Worm (Caenorhabditis elegans) whole organism, L3 larva: ENCODE results near the gene srz-60.

Experiments
- ZK546.5 ChIP-seq: sonication (generic microtip); optimal IDR thresholded peaks from 2 replicates; lab custom pipeline; 2017; ENCODE audit warnings: missing biosample characterization, missing genetic modification characterization
- aly-2 ChIP-seq: fragments of 150-350 bp; optimal IDR thresholded peaks from 2 replicates; lab custom pipeline; 2014; ENCODE audit warnings: missing biosample characterization, missing genetic modification characterization
- ama-1 ChIP-seq: fragments of 150-350 bp; optimal IDR thresholded peaks from 2 replicates; lab custom pipeline; 2018
- ceh-16 ChIP-seq: sonication (generic microtip); optimal IDR thresholded peaks from 2 replicates; lab custom pipeline; 2017; ENCODE audit warnings: missing biosample characterization, missing genetic modification characterization
- ceh-28 ChIP-seq: fragments of 150-350 bp; optimal IDR thresholded peaks from 2 replicates; lab custom pipeline; 2014; ENCODE audit warnings: missing biosample characterization, missing genetic modification reagents, missing genetic modification characterization
- ceh-82 ChIP-seq: fragments of 150-350 bp; optimal IDR thresholded peaks from 2 replicates; lab custom pipeline; 2014; ENCODE audit warnings: missing biosample characterization, missing genetic modification characterization
- ceh-9 ChIP-seq: sonication (generic microtip); optimal IDR thresholded peaks from 2 replicates; lab custom pipeline; 2018; ENCODE audit warnings: missing biosample characterization, missing genetic modification characterization
- daf-12 ChIP-seq: fragments of 150-350 bp; optimal IDR thresholded peaks from 2 replicates; lab custom pipeline; 2014; ENCODE audit warnings: missing biosample characterization, missing genetic modification reagents, missing genetic modification characterization
- egl-27 ChIP-seq: sonication (generic microtip); optimal IDR thresholded peaks from 4 replicates; lab custom pipeline; 2017; ENCODE audit warnings: missing biosample characterization, missing genetic modification reagents, missing genetic modification characterization
- egl-5 ChIP-seq: fragments of 150-350 bp; optimal IDR thresholded peaks from 2 replicates; lab custom pipeline; 2017; ENCODE audit warnings: missing biosample characterization, missing genetic modification reagents, missing genetic modification characterization, inconsistent platforms
- elt-1 ChIP-seq: fragments of 150-350 bp; optimal IDR thresholded peaks from 2 replicates; lab custom pipeline; 2014; ENCODE audit warnings: missing biosample characterization, missing genetic modification characterization
- elt-2 ChIP-seq: sonication (generic microtip); optimal IDR thresholded peaks from 2 replicates; lab custom pipeline; 2016; ENCODE audit warnings: missing genetic modification reagents, mild to moderate bottlenecking, missing genetic modification characterization, missing compliant biosample characterization
- elt-3 ChIP-seq, 3 experiments: fragments of 150-350 bp in 1 of 3; sonication (generic microtip) in 2 of 3; optimal IDR thresholded peaks; 2 replicates in 2 of 3; 4 replicates in 1 of 3; lab custom pipeline; 2014 to 2017; ENCODE audit warnings: missing biosample characterization in 3 of 3, missing genetic modification characterization in 3 of 3
- eor-1 ChIP-seq, 2 experiments: fragments of 150-350 bp; optimal IDR thresholded peaks; 2 replicates each; lab custom pipeline; 2014 to 2018; ENCODE audit warnings: missing biosample characterization in 2 of 2, missing genetic modification characterization in 2 of 2
- fkh-2 ChIP-seq: fragments of 150-350 bp; optimal IDR thresholded peaks from 2 replicates; lab custom pipeline; 2014; ENCODE audit warnings: missing biosample characterization, missing genetic modification reagents, missing genetic modification characterization
- fos-1 ChIP-seq: fragments of 150-350 bp; optimal IDR thresholded peaks from 2 replicates; lab custom pipeline; 2014; ENCODE audit warnings: missing biosample characterization, missing genetic modification characterization
- hmg-11 ChIP-seq: sonication (generic microtip); optimal IDR thresholded peaks from 2 replicates; lab custom pipeline; 2016; ENCODE audit warnings: missing genetic modification characterization, missing compliant biosample characterization
- jun-1 ChIP-seq: fragments of 150-350 bp; optimal IDR thresholded peaks from 2 replicates; lab custom pipeline; 2014; ENCODE audit warnings: missing biosample characterization, missing genetic modification reagents, missing genetic modification characterization
- lin-15B ChIP-seq: fragments of 150-350 bp; optimal IDR thresholded peaks from 2 replicates; lab custom pipeline; 2014; ENCODE audit warnings: missing biosample characterization, missing genetic modification characterization
- lin-39 ChIP-seq: fragments of 150-350 bp; optimal IDR thresholded peaks from 2 replicates; lab custom pipeline; 2018; ENCODE audit warnings: missing biosample characterization, missing genetic modification reagents, missing genetic modification characterization
- lsy-12 ChIP-seq: sonication (generic microtip); optimal IDR thresholded peaks from 2 replicates; lab custom pipeline; 2016; ENCODE audit warnings: mild to moderate bottlenecking, missing genetic modification characterization, missing compliant biosample characterization
- mdl-1 ChIP-seq: fragments of 150-350 bp; optimal IDR thresholded peaks from 2 replicates; lab custom pipeline; 2014; ENCODE audit warnings: missing biosample characterization, missing genetic modification characterization
- mml-1 ChIP-seq: fragments of 150-350 bp; sonication (generic microtip); optimal IDR thresholded peaks from 3 replicates; lab custom pipeline; 2014; ENCODE audit warnings: missing biosample characterization, missing genetic modification characterization
- nfya-1 ChIP-seq: sonication (generic microtip); optimal IDR thresholded peaks from 2 replicates; lab custom pipeline; 2017; ENCODE audit warnings: missing genetic modification characterization, mild to moderate bottlenecking, missing compliant biosample characterization, antibody characterized with exemption, moderate library complexity; ENCODE audit not compliant: insufficient read depth
- nhr-12 ChIP-seq: fragments of 150-350 bp; optimal IDR thresholded peaks from 2 replicates; lab custom pipeline; 2014; ENCODE audit warnings: missing biosample characterization, missing genetic modification characterization
- nhr-23 ChIP-seq: fragments of 150-350 bp; optimal IDR thresholded peaks from 2 replicates; lab custom pipeline; 2014; ENCODE audit warnings: missing biosample characterization, missing genetic modification reagents, missing genetic modification characterization
- nhr-25 ChIP-seq: sonication (generic microtip); optimal IDR thresholded peaks from 2 replicates; lab custom pipeline; 2017; ENCODE audit warnings: missing biosample characterization, missing genetic modification characterization
- nhr-28 ChIP-seq: fragments of 150-350 bp; optimal IDR thresholded peaks from 2 replicates; lab custom pipeline; 2014; ENCODE audit warnings: missing biosample characterization, missing genetic modification characterization
- nhr-43 ChIP-seq: sonication (generic microtip); optimal IDR thresholded peaks from 2 replicates; lab custom pipeline; 2016; ENCODE audit warnings: mild to moderate bottlenecking, missing genetic modification characterization, missing compliant biosample characterization; ENCODE audit not compliant: poor library complexity, severe bottlenecking
- nhr-67 ChIP-seq: fragments of 150-350 bp; optimal IDR thresholded peaks from 2 replicates; lab custom pipeline; 2014; ENCODE audit warnings: missing biosample characterization, missing genetic modification characterization
- nhr-76 ChIP-seq: fragments of 150-350 bp; sonication (generic microtip); optimal IDR thresholded peaks from 5 replicates; lab custom pipeline; 2014; ENCODE audit warnings: missing biosample characterization, missing genetic modification characterization
- nhr-77 ChIP-seq: fragments of 150-350 bp; optimal IDR thresholded peaks from 2 replicates; lab custom pipeline; 2014; ENCODE audit warnings: missing biosample characterization, missing genetic modification characterization
- pha-4 ChIP-seq: fragments of 150-350 bp; optimal IDR thresholded peaks from 2 replicates; lab custom pipeline; 2014; ENCODE audit warnings: missing biosample characterization, missing genetic modification reagents, missing genetic modification characterization
- pqm-1 ChIP-seq: fragments of 150-350 bp; optimal IDR thresholded peaks from 2 replicates; lab custom pipeline; 2017; ENCODE audit warnings: missing biosample characterization, missing genetic modification characterization, inconsistent platforms
- sea-2 ChIP-seq: fragments of 150-350 bp; sonication (generic microtip); optimal IDR thresholded peaks from 4 replicates; lab custom pipeline; 2014; ENCODE audit warnings: missing biosample characterization, missing genetic modification reagents, missing genetic modification characterization
- snpc-4 ChIP-seq: fragments of 150-350 bp; optimal IDR thresholded peaks from 2 replicates; lab custom pipeline; 2014; ENCODE audit warnings: missing biosample characterization, missing genetic modification characterization
- tbx-2 ChIP-seq: sonication (generic microtip); optimal IDR thresholded peaks from 2 replicates; lab custom pipeline; 2016; ENCODE audit warnings: mild to moderate bottlenecking, missing genetic modification characterization, missing compliant biosample characterization
- unc-39 ChIP-seq: sonication (generic microtip); optimal IDR thresholded peaks from 4 replicates; lab custom pipeline; 2017; ENCODE audit warnings: missing biosample characterization, missing genetic modification characterization
- zag-1 ChIP-seq: fragments of 150-350 bp; optimal IDR thresholded peaks from 2 replicates; lab custom pipeline; 2014; ENCODE audit warnings: missing biosample characterization, missing genetic modification characterization
- ztf-11 ChIP-seq: fragments of 150-350 bp; optimal IDR thresholded peaks from 2 replicates; lab custom pipeline; 2014; ENCODE audit warnings: missing biosample characterization, missing genetic modification characterization

srz-60 gene

ce11 chrIV:3428434-3428950, at the start of gene srz-60, which contains the start of gene C04C3.9:
TSS of gene srz-60 (plus strand) at chrIV:3428900.
TSS of gene C04C3.9 (minus strand) at chrIV:3428534.
- no peak for TF ChIP-seq tbx-2
- no peak for TF ChIP-seq nfya-1 (tag; lab: Kevin White, UChicago)
- TF ChIP-seq nhr-25, result no peak
- no peak for TF ChIP-seq unc-39
- TF ChIP-seq mml-1 (tag; lab: Kevin White, UChicago), result no peak
- TF ChIP-seq nhr-77 (tag; lab: Kevin White, UChicago), result no peak
- no peak for TF ChIP-seq ZK546.5 (tag; lab: Kevin White, UChicago)
- TF ChIP-seq fkh-2 (tag; lab: Kevin White, UChicago), result no peak
- TF ChIP-seq ama-1 (lab: Kevin White, UChicago), result no peak
- no peak for TF ChIP-seq mdl-1
- TF ChIP-seq ceh-82 (tag; lab: Kevin White, UChicago), result no peak
- TF ChIP-seq nhr-23 (tag; lab: Kevin White, UChicago), result no peak

DNA sequence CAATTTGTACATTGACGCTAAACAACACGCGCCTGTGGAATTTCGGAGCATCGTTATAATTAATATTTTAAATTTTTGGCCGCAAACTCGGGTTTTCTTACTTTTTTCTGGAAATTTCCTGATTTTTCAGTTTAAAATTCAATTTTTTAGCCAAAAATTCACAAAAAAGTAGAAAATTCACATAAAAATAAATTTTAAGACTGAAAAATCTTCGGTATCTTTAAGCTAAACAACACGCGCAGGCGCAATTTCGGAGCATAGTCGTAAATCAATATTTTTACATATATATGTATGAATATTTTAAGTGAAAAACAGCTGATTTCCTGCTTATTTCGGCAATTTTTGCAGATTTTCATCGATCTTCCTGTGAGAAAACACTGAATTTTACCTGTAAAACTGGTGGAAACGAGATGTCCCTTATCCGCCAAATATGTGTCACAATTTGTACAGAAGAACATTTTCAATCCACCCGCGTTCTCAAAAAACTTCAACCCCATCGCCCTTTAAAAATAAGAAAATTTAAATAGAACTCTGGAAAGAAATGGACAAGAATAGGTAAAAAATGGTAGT, 46.3 kb upstream of the srz-60 start, which contains the start of gene B0546.3:
TSS of gene B0546.3 (minus strand) at position 504 of the 570 bp plus-strand sequence.
- TF ChIP-seq elt-2 (tag; lab: Kevin White, UChicago), result peak; percentile 2
- no peak for TF ChIP-seq ceh-9 (tag; lab: Kevin White, UChicago)
- TF ChIP-seq ama-1 (lab: Kevin White, UChicago), result peak; percentile 69
- peak; percentile 13 for TF ChIP-seq nhr-23 (tag; lab: Kevin White, UChicago)
- TF ChIP-seq nhr-67 (tag; lab: Kevin White, UChicago), result no peak

ce11 chrIV:3383203-3383602, 45.5 kb upstream of the srz-60 start:
- TF ChIP-seq zag-1 (tag; lab: Kevin White, UChicago), result no peak
- TF ChIP-seq ceh-16 (tag; lab: Kevin White, UChicago), result no peak
- TF ChIP-seq nhr-77 (tag; lab: Kevin White, UChicago), result no peak

- no peak for TF ChIP-seq nhr-12 (tag; lab: Kevin White, UChicago)
- TF ChIP-seq nhr-28 (tag; lab: Kevin White, UChicago), result no peak
- TF ChIP-seq ceh-16 (tag; lab: Kevin White, UChicago), result no peak
- TF ChIP-seq pqm-1, result no peak
- no peak for TF ChIP-seq ztf-11 (tag; lab: Kevin White, UChicago)
- no peak for TF ChIP-seq fkh-2 (tag; lab: Kevin White, UChicago)
- TF ChIP-seq egl-27 (tag; lab: Kevin White, UChicago), result no peak
- no peak for TF ChIP-seq pha-4 (tag; lab: Kevin White, UChicago)
- no peak for TF ChIP-seq elt-1 (tag; lab: Kevin White, UChicago)
- no peak for TF ChIP-seq zag-1 (tag; lab: Kevin White, UChicago)
- no peak for TF ChIP-seq aly-2 (tag; lab: Kevin White, UChicago)
- no peak for TF ChIP-seq nhr-77 (tag; lab: Kevin White, UChicago)
- TF ChIP-seq fos-1 (tag; lab: Kevin White, UChicago), result no peak
- TF ChIP-seq lsy-12 (tag; lab: Kevin White, UChicago), result no peak
- no peak for TF ChIP-seq tbx-2
These were observed 44.7 kb upstream of the srz-60 start, which contains the start of gene B0546.4 for ce11 chrIV:3384047-3384446. TSS of gene B0546.4 (minus strand) at chrIV:3384147.

- TF ChIP-seq hmg-11 (tag; lab: Kevin White, UChicago), result peak; percentile 95
- TF ChIP-seq snpc-4, result peak; percentile 16
- peak in 1 of 2 experiments; percentile 19 for TF ChIP-seq eor-1 (tag; optimal IDR thresholded peaks at IDR 0.05; lab: Kevin White, UChicago)
- peak; percentile 82 for TF ChIP-seq nhr-43 (tag; lab: Kevin White, UChicago)
- no peak for TF ChIP-seq unc-39
- no peak for TF ChIP-seq nhr-76 (tag; lab: Kevin White, UChicago)
- TF ChIP-seq daf-12, result no peak
- no peak for TF ChIP-seq aly-2 (tag; lab: Kevin White, UChicago)
- TF ChIP-seq nhr-77 (tag; lab: Kevin White, UChicago), result no peak
- TF ChIP-seq lin-39 (tag; lab: Kevin White, UChicago), result peak; percentile 38
- peak; percentile 98 for TF ChIP-seq nfya-1 (tag; lab: Kevin White, UChicago)
- TF ChIP-seq ceh-9 (tag; lab: Kevin White, UChicago), result no peak
- no peak for TF ChIP-seq sea-2 (GFP tag; lab: Kevin White, UChicago)
- no peak for TF ChIP-seq ama-1 (lab: Kevin White, UChicago)
- TF ChIP-seq nhr-23 (tag; lab: Kevin White, UChicago), result peak; percentile 81
- TF ChIP-seq ceh-82 (tag; lab: Kevin White, UChicago), result peak; percentile 37
- TF ChIP-seq lin-15B (tag; lab: Kevin White, UChicago), result peak; percentile 85
- no peak for TF ChIP-seq fos-1 (tag; lab: Kevin White, UChicago)
- no peak for TF ChIP-seq nhr-28 (tag; lab: Kevin White, UChicago)
- no peak for TF ChIP-seq elt-3 (tag; optimal IDR thresholded peaks at IDR 0.05; lab: Kevin White, UChicago)
- TF ChIP-seq egl-5 (tag; lab: Kevin White, UChicago), result peak; percentile 9
- TF ChIP-seq elt-1 (tag; lab: Kevin White, UChicago), result peak; percentile 51
- no peak for TF ChIP-seq nhr-12 (tag; lab: Kevin White, UChicago)
- TF ChIP-seq tbx-2, result peak; percentile 72
- peak; percentile 89 for TF ChIP-seq lsy-12 (tag; lab: Kevin White, UChicago)
- peak; percentile 78 for TF ChIP-seq jun-1 (tag; lab: Kevin White, UChicago)
- peak; percentile 54 for TF ChIP-seq pqm-1
- peak; percentile 71 for TF ChIP-seq mdl-1
- peak; percentile 89 for TF ChIP-seq ceh-28 (tag; lab: Kevin White, UChicago)
- TF ChIP-seq ztf-11 (tag; lab: Kevin White, UChicago), result no peak
- peak; percentile 90 for TF ChIP-seq pha-4 (tag; lab: Kevin White, UChicago)
These were observed 44.1 kb upstream of the srz-60 start for ce11 chrIV:3384593-3384992.
